Worm (Caenorhabditis elegans) whole organism, L3 larva: ENCODE data around the gene ensh-1.

Experiments used
- jun-1 ChIP-seq: fragments of 150-350 bp; optimal IDR thresholded peaks from 2 replicates; lab custom pipeline; 2014; ENCODE audit warnings: missing biosample characterization, missing genetic modification reagents, missing genetic modification characterization
- lin-39 ChIP-seq: fragments of 150-350 bp; optimal IDR thresholded peaks from 2 replicates; lab custom pipeline; 2018; ENCODE audit warnings: missing biosample characterization, missing genetic modification reagents, missing genetic modification characterization
- nfya-1 ChIP-seq: sonication (generic microtip); optimal IDR thresholded peaks from 2 replicates; lab custom pipeline; 2017; ENCODE audit warnings: missing genetic modification characterization, mild to moderate bottlenecking, missing compliant biosample characterization, antibody characterized with exemption, moderate library complexity; ENCODE audit not compliant: insufficient read depth
- pha-4 ChIP-seq: fragments of 150-350 bp; optimal IDR thresholded peaks from 2 replicates; lab custom pipeline; 2014; ENCODE audit warnings: missing biosample characterization, missing genetic modification reagents, missing genetic modification characterization
- pqm-1 ChIP-seq: fragments of 150-350 bp; optimal IDR thresholded peaks from 2 replicates; lab custom pipeline; 2017; ENCODE audit warnings: missing biosample characterization, missing genetic modification characterization, inconsistent platforms

ce11 chrX:8921221-8921620 lies 16.0 kb downstream of the ensh-1 start:
- TF ChIP-seq nfya-1 (no peak), pqm-1 (tag; lab: Kevin White, UChicago) (no peak), lin-39 (tag; lab: Kevin White, UChicago) (no peak), pha-4 (tag; lab: Kevin White, UChicago) (no peak), jun-1 (tag; lab: Kevin White, UChicago) (no peak)
